Fruit fly (Drosophila melanogaster): ENCODE results near the gene Nhe3.
A peak's percentile ranks its signal among the peaks of the same experiment; 100 is the strongest.

Gene Nhe3

DNA sequence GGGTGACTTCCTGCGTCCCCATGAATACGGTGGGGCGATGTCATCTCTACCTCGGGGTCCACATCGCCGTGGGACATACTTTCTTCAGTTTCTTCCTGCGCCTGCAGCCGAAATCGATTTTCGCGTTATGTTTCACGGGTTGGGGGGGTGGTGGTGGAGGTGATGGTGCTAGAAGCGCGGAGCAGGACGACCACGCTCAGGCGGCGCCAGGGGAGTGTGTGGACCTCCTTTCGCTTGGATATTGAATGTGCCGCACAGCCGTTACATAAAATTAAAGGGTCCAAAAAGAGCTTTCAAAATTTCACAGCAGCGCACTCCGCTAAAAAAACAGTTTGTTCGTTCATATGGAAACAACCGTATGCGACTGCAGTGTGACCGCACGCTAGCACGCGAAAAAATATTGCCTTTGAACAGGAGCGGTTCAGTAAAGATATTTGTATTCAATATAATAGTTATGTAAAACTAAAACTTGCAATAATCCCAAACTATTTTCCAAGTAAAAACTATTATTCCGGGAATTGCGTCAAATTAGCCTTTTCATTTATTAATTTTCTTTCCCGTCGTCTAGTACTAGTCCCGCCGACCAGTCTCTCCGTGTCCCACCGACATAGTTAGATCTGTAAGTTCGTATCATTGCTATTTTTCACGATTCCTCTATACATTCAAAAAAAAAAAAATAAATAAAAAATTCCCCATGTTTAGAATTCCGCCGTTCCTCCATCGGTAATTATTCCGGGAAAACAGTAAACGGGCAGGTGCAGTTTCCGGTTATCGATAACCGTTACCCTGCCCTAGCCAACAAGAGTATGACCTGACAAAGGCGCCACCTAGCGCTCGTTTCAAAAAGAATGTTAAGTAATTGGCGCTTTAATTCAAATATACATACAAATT is at the start of gene Nhe3:
TSS of gene Nhe3 (minus strand) at position 373 of the 891 bp plus-strand sequence.
- TF ChIP-seq CG17359 (tag; optimal IDR thresholded peaks at IDR 0.05), result peak; percentile 73
- TF ChIP-seq CG12659 (GFP tag; optimal IDR thresholded peaks at IDR 0.05), result peak; percentile 89
- TF ChIP-seq chif (GFP tag; optimal IDR thresholded peaks at IDR 0.05), result peak; percentile 36 to 85
- peak; percentile 78 for TF ChIP-seq pum (GFP tag; optimal IDR thresholded peaks at IDR 0.05)
- TF ChIP-seq CG12155 (GFP tag; optimal IDR thresholded peaks at IDR 0.05), result peak; percentile 79
- peak; percentile 44 for TF ChIP-seq CG3163 (GFP tag; optimal IDR thresholded peaks at IDR 0.05)
- TF ChIP-seq HLHmδ (GFP tag; optimal IDR thresholded peaks at IDR 0.05), result no peak
- TF ChIP-seq CG12769 (tag; optimal IDR thresholded peaks at IDR 0.05), result peak; percentile 75
- peak; percentile 84 for TF ChIP-seq zfh2 (GFP tag; optimal IDR thresholded peaks at IDR 0.05)
- TF ChIP-seq Myb (GFP tag; optimal IDR thresholded peaks at IDR 0.05), result peak; percentile 45
- TF ChIP-seq eve (GFP tag; optimal IDR thresholded peaks at IDR 0.05), result no peak
- TF ChIP-seq CG15269 (tag; optimal IDR thresholded peaks at IDR 0.05), result no peak
- TF ChIP-seq CG14441 (GFP tag; IDR thresholded peaks at IDR 0.05), result peak; percentile 86
- peak; percentile 57 for TF ChIP-seq stwl (tag; optimal IDR thresholded peaks at IDR 0.05)
- peak; percentile 35 to 76 for TF ChIP-seq bsh (GFP tag; optimal IDR thresholded peaks at IDR 0.05)
- peak; percentile 85 for TF ChIP-seq CG9727 (GFP tag; optimal IDR thresholded peaks at IDR 0.05)
- peak; percentile 87 for TF ChIP-seq CG17361 (GFP tag; IDR thresholded peaks at IDR 0.05)
- TF ChIP-seq hth (optimal IDR thresholded peaks at IDR 0.05), result no peak
- peak; percentile 68 for TF ChIP-seq ab (GFP tag; optimal IDR thresholded peaks at IDR 0.05)
- peak; percentile 51 for TF ChIP-seq Asciz (GFP tag; optimal IDR thresholded peaks at IDR 0.05)
- TF ChIP-seq sima (GFP tag; optimal IDR thresholded peaks at IDR 0.05), result no peak
- peak; percentile 26 for TF ChIP-seq CG12236 (GFP tag; optimal IDR thresholded peaks at IDR 0.05)
- TF ChIP-seq CG17612 (GFP tag; IDR thresholded peaks at IDR 0.05), result peak; percentile 59; the same call in 1 of the 2 replicates
- TF ChIP-seq Mad (GFP tag; optimal IDR thresholded peaks at IDR 0.05), result peak; percentile 87
- peak; percentile 81 for TF ChIP-seq Bteb2 (GFP tag; optimal IDR thresholded peaks at IDR 0.05)
- peak; percentile 57; the same call in 1 of the 2 replicates for TF ChIP-seq CG16779 (GFP tag; IDR thresholded peaks at IDR 0.05)
- peak; percentile 81 for TF ChIP-seq CG14710 (tag; optimal IDR thresholded peaks at IDR 0.05)
- peak; percentile 87 for TF ChIP-seq pho (GFP tag; optimal IDR thresholded peaks at IDR 0.05)
- TF ChIP-seq TFAM (GFP tag; optimal IDR thresholded peaks at IDR 0.05), result no peak
- TF ChIP-seq unpg (GFP tag; optimal IDR thresholded peaks at IDR 0.05), result peak; percentile 80
- TF ChIP-seq CG7372 (GFP tag; IDR thresholded peaks at IDR 0.05), result peak; percentile 74
- TF ChIP-seq onecut (GFP tag; IDR thresholded peaks at IDR 0.05), result peak; percentile 92
- TF ChIP-seq CG7357 (GFP tag; IDR thresholded peaks at IDR 0.05), result peak; percentile 70; the same call in 2 of the 3 replicates
- no peak for TF ChIP-seq CG15073 (GFP tag; optimal IDR thresholded peaks at IDR 0.05)
- peak; percentile 81 for TF ChIP-seq Hr3 (GFP tag; optimal IDR thresholded peaks at IDR 0.05)
- TF ChIP-seq Sox102F (GFP tag; optimal IDR thresholded peaks at IDR 0.05), result no peak
- 0 out of 3 replicates have a peak, but pooled peaks have one; percentile 12 for TF ChIP-seq CG7963 (GFP tag; IDR thresholded peaks at IDR 0.05; ENCODE audit: partially characterized antibody)
- no peak for TF ChIP-seq zen2 (GFP tag; IDR thresholded peaks at IDR 0.05; ENCODE audit: partially characterized antibody)
- peak; percentile 81 for TF ChIP-seq CG3847 (GFP tag; IDR thresholded peaks at IDR 0.05)
- no peak for TF ChIP-seq kni (GFP tag; optimal IDR thresholded peaks at IDR 0.05)
- TF ChIP-seq fru (optimal IDR thresholded peaks at IDR 0.05), result no peak
- TF ChIP-seq CG31388 (GFP tag; optimal IDR thresholded peaks at IDR 0.05), result peak; percentile 62
- no peak for TF ChIP-seq dmrt99B (tag; optimal IDR thresholded peaks at IDR 0.05)
- TF ChIP-seq CG16813 (GFP tag; IDR thresholded peaks at IDR 0.05; ENCODE audit: partially characterized antibody), result peak; percentile 59; the same call in 1 of the 3 replicates
- peak; percentile 73 for TF ChIP-seq CG4617 (GFP tag; optimal IDR thresholded peaks at IDR 0.05; ENCODE audit: borderline replicate concordance)
- no peak; the same call in none of the 2 replicates for TF ChIP-seq dimm (GFP tag; IDR thresholded peaks at IDR 0.05)
- TF ChIP-seq Gug (GFP tag; IDR thresholded peaks at IDR 0.05), result peak; percentile 74
- peak; percentile 83; the same call in 2 of the 3 replicates for TF ChIP-seq CG11093 (GFP tag; IDR thresholded peaks at IDR 0.05)
- peak; percentile 87 for TF ChIP-seq gem (tag; optimal IDR thresholded peaks at IDR 0.05)
